Worm (Caenorhabditis elegans): ENCODE results near the gene T19H12.2.

DNA sequence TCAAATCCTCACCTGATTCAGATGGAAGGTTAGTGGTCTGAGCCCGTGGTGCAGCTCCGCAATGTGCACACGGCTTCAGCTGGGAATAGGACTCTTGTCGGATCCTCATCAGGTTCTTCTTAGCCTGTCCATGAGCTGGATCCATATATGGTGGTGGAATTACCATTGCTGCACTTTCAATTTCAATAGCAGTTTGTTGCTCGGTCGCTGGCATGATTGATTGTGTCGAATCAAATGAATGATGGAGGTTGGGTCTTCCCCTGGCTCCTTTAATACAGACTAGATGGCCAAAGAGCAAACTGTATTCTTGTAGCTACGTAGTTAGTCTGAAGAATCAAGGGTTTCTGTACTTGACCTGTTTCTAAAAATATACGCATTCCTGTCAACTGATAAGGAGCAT is 42.6 kb downstream of the T19H12.2 start, which contains the start of gene C02E7.10:
- TF ChIP-seq nhr-76 (tag; optimal IDR thresholded peaks at IDR 0.05) (no peak), nhr-12 (tag; optimal IDR thresholded peaks at IDR 0.05) (no peak), lin-13 (tag; optimal IDR thresholded peaks at IDR 0.05) (no peak), drap-1 (GFP tag; optimal IDR thresholded peaks at IDR 0.05) (no peak), unc-62 (GFP tag; optimal IDR thresholded peaks at IDR 0.05) (no peak), nhr-28 (tag; optimal IDR thresholded peaks at IDR 0.05) (no peak), zip-8 (tag; optimal IDR thresholded peaks at IDR 0.05) (no peak), ham-2 (GFP tag; optimal IDR thresholded peaks at IDR 0.05) (no peak)
